Worm (Caenorhabditis elegans) whole organism, young adult: ENCODE data around the gene Y116A8C.463.

ENCODE experiments used
- C17E4.6 ChIP-seq: fragments of 200-800 bp; sonication (Bioruptor generic); IDR thresholded peaks from 2 replicates; pipeline ENCODE4 v1.3.6; 2022; ENCODE audit warnings: missing genetic modification reagents, missing genetic modification characterization, missing compliant biosample characterization
- F23B12.7 ChIP-seq: sonication (generic microtip); optimal IDR thresholded peaks from 2 replicates; lab custom pipeline; 2017; ENCODE audit warnings: missing genetic modification characterization, mild to moderate bottlenecking, missing compliant biosample characterization, antibody characterized with exemption, moderate library complexity; ENCODE audit not compliant: insufficient read depth
- F39B2.1 ChIP-seq: fragments of 200-800 bp; sonication (Bioruptor generic); IDR thresholded peaks from 2 replicates; pipeline ENCODE4 v1.3.6; 2022; ENCODE audit warnings: missing genetic modification reagents, missing genetic modification characterization, missing compliant biosample characterization
- F57C9.4 ChIP-seq: sonication (generic microtip); optimal IDR thresholded peaks from 2 replicates; lab custom pipeline; 2017; ENCODE audit warnings: mild to moderate bottlenecking, missing genetic modification characterization, missing compliant biosample characterization
- ama-1 ChIP-seq, 3 experiments: fragments of 150-350 bp in 1 of 3; sonication (generic microtip) in 2 of 3; optimal IDR thresholded peaks; 2 replicates each; lab custom pipeline; 2014 to 2018; ENCODE audit warnings: missing biosample characterization in 2 of 3, missing genetic modification characterization in 2 of 3, missing genetic modification reagents in 2 of 3
- athp-1 ChIP-seq: sonication (generic microtip); optimal IDR thresholded peaks from 2 replicates; lab custom pipeline; 2017; ENCODE audit warnings: mild to moderate bottlenecking, missing genetic modification characterization, missing compliant biosample characterization
- chd-7 ChIP-seq: sonication (generic microtip); optimal IDR thresholded peaks from 2 replicates; lab custom pipeline; 2016; ENCODE audit warnings: mild to moderate bottlenecking, missing genetic modification characterization, moderate library complexity, missing compliant biosample characterization
- hlh-26 ChIP-seq: fragments of 200-800 bp; sonication (Bioruptor generic); conservative IDR thresholded peaks from 2 replicates; pipeline ENCODE4 v1.3.6; 2022; ENCODE audit warnings: missing genetic modification reagents, missing genetic modification characterization, missing compliant biosample characterization
- lin-26 ChIP-seq: fragments of 200-800 bp; sonication (Bioruptor generic); IDR thresholded peaks from 2 replicates; pipeline ENCODE4 v1.3.6; 2022; ENCODE audit warnings: missing genetic modification reagents, missing genetic modification characterization, missing compliant biosample characterization
- mcd-1 ChIP-seq: fragments of 200-800 bp; sonication (Bioruptor generic); IDR thresholded peaks from 2 replicates; pipeline ENCODE4 v1.3.6; 2022; ENCODE audit warnings: missing genetic modification reagents, missing genetic modification characterization, missing compliant biosample characterization
- snpc-1.3 ChIP-seq: sonication (generic microtip); optimal IDR thresholded peaks from 2 replicates; lab custom pipeline; 2017; ENCODE audit warnings: missing genetic modification characterization, mild to moderate bottlenecking, missing compliant biosample characterization, antibody characterized with exemption, moderate library complexity, missing genotype, missing genetic modification reagents; ENCODE audit not compliant: insufficient read depth
- snpc-4 ChIP-seq, 5 experiments: fragments of 150-350 bp in 1 of 5; sonication (generic microtip) in 4 of 5; optimal IDR thresholded peaks; 2 replicates each; lab custom pipeline; 2014 to 2018; ENCODE audit warnings: missing genetic modification characterization in 5 of 5, missing biosample characterization in 3 of 5, antibody characterized with exemption in 2 of 5, mild to moderate bottlenecking in 2 of 5, missing compliant biosample characterization in 2 of 5, missing genotype in 2 of 5, moderate library complexity in 2 of 5, missing genetic modification reagents in 1 of 5

- TF ChIP-seq hlh-26 (GFP tag; lab: Robert Waterston, UW) (no peak), athp-1 (tag; lab: Kevin White, UChicago) (no peak), snpc-1.3 (no peak), chd-7 (no peak), F57C9.4 (tag; lab: Kevin White, UChicago) (no peak), F39B2.1 (no peak), ama-1 (optimal IDR thresholded peaks at IDR 0.05; lab: Kevin White, UChicago) (no peak), ama-1 (GFP tag; optimal IDR thresholded peaks at IDR 0.05; lab: Kevin White, UChicago) (no peak), mcd-1 (GFP tag; lab: Robert Waterston, UW) (no peak), lin-26 (GFP tag; lab: Robert Waterston, UW) (no peak), snpc-4 (GFP tag; optimal IDR thresholded peaks at IDR 0.05; lab: Kevin White, UChicago) (no peak), snpc-4 (tag; optimal IDR thresholded peaks at IDR 0.05; lab: Kevin White, UChicago) (no peak), F23B12.7 (tag; lab: Kevin White, UChicago) (no peak), C17E4.6 (GFP tag; lab: Robert Waterston, UW) (no peak)
Measured at ce11 chrIV:16936053-16936452, 16.5 kb downstream of the Y116A8C.463 start.
